Worm (Caenorhabditis elegans) whole organism, L1 larva: Measurements from ENCODE around the gene C35C5.9.

Source experiments
- C04F5.9 ChIP-seq: sonication (generic microtip); optimal IDR thresholded peaks from 2 replicates; lab custom pipeline; 2016; ENCODE audit warnings: missing genetic modification characterization, missing compliant biosample characterization
- C34B4.2 ChIP-seq: sonication (generic microtip); optimal IDR thresholded peaks from 2 replicates; lab custom pipeline; 2017; ENCODE audit warnings: mild to moderate bottlenecking, missing genetic modification characterization, missing compliant biosample characterization
- F16B12.6 ChIP-seq: fragments of 150-350 bp; optimal IDR thresholded peaks from 2 replicates; lab custom pipeline; 2014; ENCODE audit warnings: missing biosample characterization, missing genetic modification characterization
- aha-1 ChIP-seq: fragments of 150-350 bp; optimal IDR thresholded peaks from 2 replicates; lab custom pipeline; 2014; ENCODE audit warnings: missing biosample characterization, missing genetic modification characterization
- alr-1 ChIP-seq: fragments of 200-800 bp; sonication (Bioruptor generic); optimal IDR thresholded peaks from 2 replicates; lab custom pipeline; 2018; ENCODE audit warnings: borderline replicate concordance, mild to moderate bottlenecking, missing genetic modification characterization, missing compliant biosample characterization
- aly-2 ChIP-seq: fragments of 150-350 bp; optimal IDR thresholded peaks from 2 replicates; lab custom pipeline; 2014; ENCODE audit warnings: missing biosample characterization, missing genetic modification characterization
- ama-1 ChIP-seq: fragments of 150-350 bp; optimal IDR thresholded peaks from 2 replicates; lab custom pipeline; 2014
- blmp-1 ChIP-seq: fragments of 150-350 bp; optimal IDR thresholded peaks from 2 replicates; lab custom pipeline; 2014; ENCODE audit warnings: missing biosample characterization, missing genetic modification characterization
- ceh-63 ChIP-seq: fragments of 200-800 bp; sonication (Bioruptor generic); optimal IDR thresholded peaks from 2 replicates; lab custom pipeline; 2018; ENCODE audit warnings: mild to moderate bottlenecking, missing genetic modification characterization, missing compliant biosample characterization
- ceh-88 ChIP-seq: fragments of 200-800 bp; sonication (Bioruptor generic); IDR thresholded peaks from 2 replicates; pipeline ENCODE4 v1.3.6; 2022; ENCODE audit warnings: missing genetic modification characterization, missing compliant biosample characterization
- ces-1 ChIP-seq: fragments of 150-350 bp; optimal IDR thresholded peaks from 2 replicates; lab custom pipeline; 2014; ENCODE audit warnings: missing biosample characterization, missing genetic modification reagents, missing genetic modification characterization
- dpl-1 ChIP-seq, 3 experiments: fragments of 150-350 bp in 2 of 3; sonication (generic microtip) in 1 of 3; optimal IDR thresholded peaks; 2 replicates each; lab custom pipeline; 2014 to 2017; ENCODE audit warnings: missing biosample characterization in 3 of 3, missing genetic modification characterization in 3 of 3, missing genetic modification reagents in 3 of 3
- efl-1 ChIP-seq, 4 experiments: fragments of 150-350 bp; optimal IDR thresholded peaks in 3 of 4; peaks in 1 of 4; 1 replicate in 1 of 4; 2 replicates in 3 of 4; lab custom pipeline; 2014; ENCODE audit warnings: missing biosample characterization in 2 of 4, missing genetic modification characterization in 2 of 4, missing genetic modification reagents in 2 of 4
- efl-3 ChIP-seq: fragments of 200-800 bp; sonication (Bioruptor generic); optimal IDR thresholded peaks from 2 replicates; lab custom pipeline; 2018; ENCODE audit warnings: mild to moderate bottlenecking, missing genetic modification characterization, missing compliant biosample characterization
- egl-13 ChIP-seq: sonication (generic microtip); optimal IDR thresholded peaks from 2 replicates; lab custom pipeline; 2016; ENCODE audit warnings: missing genotype, missing genetic modification reagents, missing genetic modification characterization, missing compliant biosample characterization
- egl-27 ChIP-seq, 2 experiments: fragments of 150-350 bp in 1 of 2; sonication (generic microtip); optimal IDR thresholded peaks; 3 replicates each; lab custom pipeline; 2017 to 2018; ENCODE audit warnings: missing biosample characterization in 2 of 2, missing genetic modification characterization in 2 of 2, missing genetic modification reagents in 2 of 2
- elt-3 ChIP-seq, 6 experiments: fragments of 150-350 bp in 1 of 6; sonication (generic microtip); optimal IDR thresholded peaks; 2 replicates each; lab custom pipeline; 2017 to 2018; ENCODE audit warnings: missing biosample characterization in 6 of 6, missing genetic modification characterization in 6 of 6, inconsistent platforms in 1 of 6
- ets-5 ChIP-seq: fragments of 200-800 bp; sonication (Bioruptor generic); IDR thresholded peaks from 2 replicates; pipeline ENCODE4 v1.3.6; 2022; ENCODE audit warnings: missing genetic modification characterization, missing compliant biosample characterization
- fkh-10 ChIP-seq: sonication (generic microtip); optimal IDR thresholded peaks from 2 replicates; lab custom pipeline; 2017; ENCODE audit warnings: missing biosample characterization, missing genetic modification reagents, missing genetic modification characterization
- fkh-4 ChIP-seq: sonication (generic microtip); optimal IDR thresholded peaks from 2 replicates; lab custom pipeline; 2016; ENCODE audit warnings: missing compliant biosample characterization, missing genetic modification characterization, borderline replicate concordance
- fkh-8 ChIP-seq: sonication (generic microtip); optimal IDR thresholded peaks from 2 replicates; lab custom pipeline; 2016; ENCODE audit warnings: mild to moderate bottlenecking, missing genetic modification characterization, missing compliant biosample characterization
- grh-1 ChIP-seq: fragments of 200-800 bp; sonication (Bioruptor generic); IDR thresholded peaks from 2 replicates; pipeline ENCODE4 v1.3.6; 2022; ENCODE audit warnings: missing genetic modification reagents, missing genetic modification characterization, missing compliant biosample characterization
- hlh-4 ChIP-seq: sonication (generic microtip); optimal IDR thresholded peaks from 2 replicates; lab custom pipeline; 2016; ENCODE audit warnings: mild to moderate bottlenecking, missing genetic modification characterization, missing compliant biosample characterization
- hpl-2 ChIP-seq: fragments of 150-350 bp; optimal IDR thresholded peaks from 2 replicates; lab custom pipeline; 2014; ENCODE audit warnings: missing biosample characterization, missing genetic modification reagents, missing genetic modification characterization
- lin-13 ChIP-seq: fragments of 150-350 bp; optimal IDR thresholded peaks from 2 replicates; lab custom pipeline; 2014; ENCODE audit warnings: missing biosample characterization, missing genetic modification reagents, missing genetic modification characterization
- lin-15B ChIP-seq: fragments of 150-350 bp; sonication (generic microtip); optimal IDR thresholded peaks from 3 replicates; lab custom pipeline; 2014; ENCODE audit warnings: missing biosample characterization, missing genetic modification characterization
- lin-35 ChIP-seq, 2 experiments: fragments of 150-350 bp; optimal IDR thresholded peaks; 2 replicates each; lab custom pipeline; 2014; ENCODE audit warnings: missing biosample characterization in 2 of 2, missing genetic modification characterization in 2 of 2, missing genetic modification reagents in 2 of 2
- lin-39 ChIP-seq: fragments of 150-350 bp; optimal IDR thresholded peaks from 2 replicates; lab custom pipeline; 2014; ENCODE audit warnings: missing biosample characterization, missing genetic modification reagents, missing genetic modification characterization
- lir-3 ChIP-seq: sonication (generic microtip); optimal IDR thresholded peaks from 2 replicates; lab custom pipeline; 2016; ENCODE audit warnings: mild to moderate bottlenecking, missing genetic modification characterization, moderate library complexity, missing compliant biosample characterization; ENCODE audit not compliant: poor library complexity
- mdl-1 ChIP-seq, 2 experiments: fragments of 150-350 bp; optimal IDR thresholded peaks; 2 replicates each; lab custom pipeline; 2014 to 2017; ENCODE audit warnings: missing biosample characterization in 2 of 2, missing genetic modification characterization in 2 of 2, inconsistent platforms in 1 of 2
- mef-2 ChIP-seq: fragments of 150-350 bp; optimal IDR thresholded peaks from 2 replicates; lab custom pipeline; 2014; ENCODE audit warnings: missing biosample characterization, missing genetic modification characterization
- nhr-11 ChIP-seq: fragments of 150-350 bp; optimal IDR thresholded peaks from 2 replicates; lab custom pipeline; 2014; ENCODE audit warnings: missing biosample characterization, missing genetic modification characterization
- nhr-12 ChIP-seq: sonication (generic microtip); optimal IDR thresholded peaks from 2 replicates; lab custom pipeline; 2017; ENCODE audit warnings: missing biosample characterization, missing genetic modification characterization
- nhr-19 ChIP-seq: fragments of 200-800 bp; sonication (Bioruptor generic); conservative IDR thresholded peaks from 2 replicates; pipeline ENCODE4 v1.3.6; 2022; ENCODE audit warnings: missing genetic modification characterization, missing compliant biosample characterization
- nhr-20 ChIP-seq: sonication (generic microtip); optimal IDR thresholded peaks from 2 replicates; lab custom pipeline; 2016; ENCODE audit warnings: mild to moderate bottlenecking, missing genetic modification characterization, missing compliant biosample characterization
- nhr-237 ChIP-seq: fragments of 150-350 bp; optimal IDR thresholded peaks from 2 replicates; lab custom pipeline; 2014; ENCODE audit warnings: missing biosample characterization, missing genetic modification characterization
- nhr-47 ChIP-seq: sonication (generic microtip); optimal IDR thresholded peaks from 2 replicates; lab custom pipeline; 2016; ENCODE audit warnings: mild to moderate bottlenecking, missing genetic modification characterization, moderate library complexity, missing compliant biosample characterization
- nhr-71 ChIP-seq: sonication (generic microtip); optimal IDR thresholded peaks from 2 replicates; lab custom pipeline; 2016; ENCODE audit warnings: mild to moderate bottlenecking, missing genetic modification characterization, moderate library complexity, missing compliant biosample characterization
- nhr-85 ChIP-seq: sonication (generic microtip); peaks from one replicate; lab custom pipeline; 2016; ENCODE audit warnings: missing genetic modification characterization, inconsistent platforms, missing compliant biosample characterization
- nhr-90 ChIP-seq: sonication (generic microtip); optimal IDR thresholded peaks from 2 replicates; lab custom pipeline; 2016; ENCODE audit warnings: mild to moderate bottlenecking, missing genetic modification characterization, missing compliant biosample characterization; ENCODE audit not compliant: poor library complexity
- pax-3 ChIP-seq: fragments of 200-800 bp; sonication (Bioruptor generic); optimal IDR thresholded peaks from 2 replicates; lab custom pipeline; 2018; ENCODE audit warnings: mild to moderate bottlenecking, missing genetic modification characterization, moderate library complexity, missing compliant biosample characterization
- rnt-1 ChIP-seq: sonication (generic microtip); optimal IDR thresholded peaks from 2 replicates; lab custom pipeline; 2016; ENCODE audit warnings: mild to moderate bottlenecking, missing genetic modification characterization, moderate library complexity, missing compliant biosample characterization
- snpc-4 ChIP-seq: fragments of 150-350 bp; optimal IDR thresholded peaks from 2 replicates; lab custom pipeline; 2014; ENCODE audit warnings: missing biosample characterization, missing genetic modification characterization
- snu-23 ChIP-seq: sonication (generic microtip); optimal IDR thresholded peaks from 2 replicates; lab custom pipeline; 2016; ENCODE audit warnings: missing genetic modification characterization, missing compliant biosample characterization
- sptf-1 ChIP-seq: fragments of 150-350 bp; optimal IDR thresholded peaks from 2 replicates; lab custom pipeline; 2014; ENCODE audit warnings: missing biosample characterization, missing genetic modification characterization
- tlp-1 ChIP-seq: fragments of 150-350 bp; optimal IDR thresholded peaks from 2 replicates; lab custom pipeline; 2014; ENCODE audit warnings: missing biosample characterization, missing genetic modification characterization
- unc-130 ChIP-seq: fragments of 150-350 bp; optimal IDR thresholded peaks from 2 replicates; lab custom pipeline; 2017; ENCODE audit warnings: missing biosample characterization, missing genetic modification characterization, inconsistent platforms
- unc-30 ChIP-seq: sonication (generic microtip); optimal IDR thresholded peaks from 2 replicates; lab custom pipeline; 2017; ENCODE audit warnings: missing biosample characterization, missing genetic modification characterization
- unc-62 ChIP-seq: fragments of 150-350 bp; optimal IDR thresholded peaks from 2 replicates; lab custom pipeline; 2014; ENCODE audit warnings: missing biosample characterization, missing genetic modification reagents, missing genetic modification characterization
- vab-15 ChIP-seq: sonication (generic microtip); optimal IDR thresholded peaks from 2 replicates; lab custom pipeline; 2017; ENCODE audit warnings: missing genotype, mild to moderate bottlenecking, missing genetic modification characterization, missing compliant biosample characterization
- zag-1 ChIP-seq: fragments of 150-350 bp; optimal IDR thresholded peaks from 2 replicates; lab custom pipeline; 2014; ENCODE audit warnings: missing biosample characterization, missing genetic modification characterization

C35C5.9 gene

DNA sequence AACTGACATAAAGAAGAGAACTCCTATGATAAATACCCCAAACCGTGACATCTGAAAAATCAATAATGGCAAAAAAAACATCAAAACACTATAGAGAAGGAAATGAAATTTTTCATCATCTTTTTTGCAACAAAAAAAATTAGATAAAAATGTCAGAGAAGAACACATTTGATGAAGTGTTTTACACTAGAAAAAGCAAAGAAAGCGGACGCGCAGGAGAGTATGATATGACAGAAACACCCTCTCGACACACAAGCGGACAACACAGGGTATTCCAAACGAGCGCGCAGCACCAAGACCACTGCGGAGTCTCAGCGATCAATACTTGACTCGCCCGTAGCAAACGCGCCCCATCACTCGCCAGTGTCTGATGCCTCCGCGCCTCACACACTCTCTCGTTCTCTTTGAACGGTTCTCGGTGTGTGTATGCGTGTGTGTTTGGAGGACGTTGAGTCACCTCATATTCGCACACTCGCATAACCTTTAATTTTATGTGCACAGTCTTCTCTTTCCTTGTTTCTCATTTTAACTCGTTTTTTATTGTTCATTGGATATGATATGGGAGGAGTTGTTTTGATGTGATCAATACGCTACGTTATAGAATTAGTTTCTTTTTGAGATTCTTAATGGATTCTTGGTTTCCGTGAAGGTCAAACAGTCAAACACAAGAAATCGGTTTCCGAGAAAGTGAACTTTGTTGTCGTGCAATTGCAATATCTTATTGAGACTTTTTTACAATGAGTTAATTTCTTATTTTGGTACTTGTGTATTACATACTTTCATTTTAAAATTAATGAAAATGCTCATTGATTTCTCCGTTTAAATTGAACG, 10.3 kb downstream of the C35C5.9 start, which contains the start of gene selt-1.1:
Gene selt-1.1 (minus strand): TSS at position 51 of the 831 bp plus-strand sequence.
- no peak for TF ChIP-seq vab-15 (tag; lab: Kevin White, UChicago)
- TF ChIP-seq alr-1 (tag; lab: Kevin White, UChicago) = no peak
- TF ChIP-seq nhr-47 (tag; lab: Kevin White, UChicago) = peak; percentile 52
- no peak for TF ChIP-seq C34B4.2 (tag; lab: Kevin White, UChicago)
- TF ChIP-seq snpc-4 (tag; lab: Kevin White, UChicago) = no peak
- no peak for TF ChIP-seq egl-13 (tag; lab: Kevin White, UChicago)
- TF ChIP-seq unc-30 (tag; lab: Kevin White, UChicago) = no peak
- peak; percentile 62 for TF ChIP-seq nhr-90 (tag; lab: Kevin White, UChicago)
- no peak for TF ChIP-seq aly-2
- no peak for TF ChIP-seq F16B12.6 (tag; lab: Kevin White, UChicago)
- TF ChIP-seq pax-3 (tag; lab: Kevin White, UChicago) = no peak
- no peak for TF ChIP-seq fkh-4 (tag; lab: Kevin White, UChicago)
- TF ChIP-seq nhr-237 (tag; lab: Kevin White, UChicago) = no peak
- no peak for TF ChIP-seq mef-2 (tag; lab: Kevin White, UChicago)
- TF ChIP-seq nhr-11 (tag; lab: Kevin White, UChicago) = no peak
- TF ChIP-seq lin-15B (tag; lab: Kevin White, UChicago) = no peak
- no peak for TF ChIP-seq ceh-88 (GFP tag; lab: Robert Waterston, UW)
- peak; percentile 74 for TF ChIP-seq blmp-1 (tag; lab: Kevin White, UChicago)
- TF ChIP-seq ets-5 (GFP tag; lab: Robert Waterston, UW) = no peak
- TF ChIP-seq tlp-1 (tag; lab: Kevin White, UChicago) = no peak
- peak; percentile 43 for TF ChIP-seq rnt-1 (tag; lab: Kevin White, UChicago)
- TF ChIP-seq unc-130 = no peak
- TF ChIP-seq grh-1 (GFP tag; lab: Robert Waterston, UW) = no peak
- no peak for TF ChIP-seq fkh-10 (GFP tag; lab: Kevin White, UChicago)
- TF ChIP-seq nhr-19 (GFP tag; lab: Robert Waterston, UW) = peak; percentile 14; the same call in 1 of the 2 replicates
- no peak for TF ChIP-seq ces-1 (GFP tag; lab: Kevin White, UChicago)
- peak; percentile 84 for TF ChIP-seq nhr-85 (tag; lab: Kevin White, UChicago)
- no peak for TF ChIP-seq egl-27 (tag; optimal IDR thresholded peaks at IDR 0.05; lab: Kevin White, UChicago)
- no peak for TF ChIP-seq nhr-12
- TF ChIP-seq efl-1 (optimal IDR thresholded peaks at IDR 0.05; lab: Kevin White, UChicago) = peak in 1 of 2 experiments; percentile 35
- TF ChIP-seq efl-1 (GFP tag; optimal IDR thresholded peaks at IDR 0.05 in 1 of 2; lab: Kevin White, UChicago) = no peak
- peak in 1 of 6 experiments; percentile 32 for TF ChIP-seq elt-3 (tag; optimal IDR thresholded peaks at IDR 0.05; lab: Kevin White, UChicago)
- no peak for TF ChIP-seq dpl-1 (GFP tag; optimal IDR thresholded peaks at IDR 0.05; lab: Kevin White, UChicago)
- TF ChIP-seq hlh-4 (tag; lab: Kevin White, UChicago) = no peak
- TF ChIP-seq mdl-1 (tag; optimal IDR thresholded peaks at IDR 0.05; lab: Kevin White, UChicago) = peak in 1 of 2 experiments; percentile 63
- TF ChIP-seq ceh-63 (GFP tag; lab: Kevin White, UChicago) = no peak
- TF ChIP-seq aha-1 (tag; lab: Kevin White, UChicago) = no peak
- no peak for TF ChIP-seq C04F5.9 (tag; lab: Kevin White, UChicago)
- no peak for TF ChIP-seq lir-3 (tag; lab: Kevin White, UChicago)
- peak; percentile 58 for TF ChIP-seq nhr-20 (tag; lab: Kevin White, UChicago)
- peak; percentile 63 for TF ChIP-seq snu-23
- TF ChIP-seq sptf-1 (tag; lab: Kevin White, UChicago) = no peak
- TF ChIP-seq ama-1 = no peak
- TF ChIP-seq hpl-2 (GFP tag; lab: Kevin White, UChicago) = no peak
- no peak for TF ChIP-seq unc-62 (GFP tag; lab: Kevin White, UChicago)
- no peak for TF ChIP-seq efl-3 (GFP tag; lab: Kevin White, UChicago)
- peak; percentile 61 for TF ChIP-seq nhr-71 (tag; lab: Kevin White, UChicago)
- TF ChIP-seq lin-13 (GFP tag; lab: Kevin White, UChicago) = no peak
- TF ChIP-seq fkh-8 (tag; lab: Kevin White, UChicago) = peak; percentile 0
- TF ChIP-seq zag-1 (tag; lab: Kevin White, UChicago) = no peak
- TF ChIP-seq lin-35 (GFP tag; optimal IDR thresholded peaks at IDR 0.05; lab: Kevin White, UChicago) = peak; percentile 15 to 51
- TF ChIP-seq lin-39 (tag; lab: Kevin White, UChicago) = no peak
